Worm (Caenorhabditis elegans): Measurements from ENCODE around the gene ttr-9.

DNA sequence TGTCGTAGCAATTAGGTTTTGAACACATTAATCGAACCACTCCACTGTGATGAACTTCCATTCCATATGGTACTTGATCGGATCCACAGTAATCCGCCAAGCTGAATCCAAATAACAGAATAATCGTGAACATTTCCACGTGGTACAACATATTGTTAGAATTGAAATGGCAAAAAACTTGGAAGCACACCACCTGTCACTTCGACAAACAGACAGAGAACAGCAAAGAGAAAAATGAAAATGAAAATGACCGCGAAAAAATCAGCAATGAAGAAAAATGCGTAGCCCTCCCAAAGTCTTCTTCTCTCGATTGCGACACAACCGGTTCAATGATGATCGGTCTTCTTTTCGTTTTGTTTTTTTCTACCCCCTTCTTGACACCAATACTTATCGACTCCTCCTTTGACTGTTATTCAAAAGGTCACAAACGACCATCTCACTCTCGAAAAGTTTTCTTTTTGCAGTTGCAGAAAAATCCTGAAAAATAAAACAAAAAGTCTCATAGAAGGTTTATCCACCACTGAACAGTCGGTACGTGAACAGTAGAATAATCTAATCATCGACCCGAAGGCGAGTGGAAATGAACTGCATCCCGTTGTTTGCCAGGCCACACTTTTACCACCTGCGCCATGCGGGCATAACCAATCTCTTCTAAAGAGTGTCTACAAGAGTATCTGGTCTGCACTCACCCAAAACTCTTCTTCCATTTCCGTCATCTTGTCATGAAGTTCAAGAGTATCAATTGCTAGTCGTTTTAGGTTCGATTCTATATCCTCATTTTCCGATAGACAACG is 28.8 kb downstream of the ttr-9 start, which contains the start of gene wrt-3:
- TF ChIP-seq nhr-90 (tag; optimal IDR thresholded peaks at IDR 0.05) (peak; percentile 96), ceh-79 (tag; optimal IDR thresholded peaks at IDR 0.05) (peak; percentile 61), sdz-38 (tag; optimal IDR thresholded peaks at IDR 0.05) (peak; percentile 13)

All from whole organism, young adult.